Worm (Caenorhabditis elegans): ENCODE results near the gene acs-11.

Gene acs-11

DNA sequence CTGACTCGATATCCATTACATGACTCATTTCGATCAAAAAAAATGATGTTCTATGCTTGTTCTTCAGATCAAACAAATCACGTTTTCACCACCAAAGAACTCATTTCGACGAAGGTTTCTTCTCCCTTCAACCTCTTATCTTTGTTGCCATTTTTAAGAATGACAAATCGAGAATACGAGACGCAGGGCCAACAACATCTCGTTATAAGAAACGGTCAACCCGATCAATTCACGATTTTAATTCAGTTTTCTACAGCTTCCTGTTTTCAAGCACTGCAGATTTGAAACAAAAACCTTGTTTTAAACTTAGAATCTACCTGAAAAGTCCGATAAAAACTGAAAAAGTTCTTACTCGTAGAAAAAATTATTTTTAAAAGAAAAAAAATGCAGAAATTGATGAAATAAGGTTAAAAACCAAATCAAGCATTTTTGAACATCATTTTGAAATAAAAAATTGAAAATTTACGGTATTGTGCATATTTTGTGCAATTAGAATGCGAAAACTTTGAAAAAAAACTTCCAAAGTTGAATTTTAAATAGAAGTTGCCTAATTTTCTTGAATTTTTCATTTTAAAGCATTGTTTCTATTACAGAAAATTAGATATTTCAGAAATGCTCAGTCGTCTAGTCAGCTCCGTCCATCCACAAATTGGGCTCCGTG, at the start of gene acs-11:
Gene acs-11 (plus strand): TSS at position 611 of the 661 bp plus-strand sequence.
- TF ChIP-seq unc-120 (tag; optimal IDR thresholded peaks at IDR 0.05; ENCODE audit: poor library complexity, severe bottlenecking) (no peak), zip-8 (tag; optimal IDR thresholded peaks at IDR 0.05) (no peak), unc-39 (tag; optimal IDR thresholded peaks at IDR 0.05) (no peak), tbx-8 (GFP tag; optimal IDR thresholded peaks at IDR 0.05) (no peak), lin-32 (GFP tag; optimal IDR thresholded peaks at IDR 0.05) (no peak), ham-2 (GFP tag; optimal IDR thresholded peaks at IDR 0.05) (no peak), nhr-28 (tag; optimal IDR thresholded peaks at IDR 0.05) (no peak), ces-1 (GFP tag; optimal IDR thresholded peaks at IDR 0.05) (no peak), nhr-2 (tag; optimal IDR thresholded peaks at IDR 0.05) (no peak), bed-3 (GFP tag; optimal IDR thresholded peaks at IDR 0.05) (no peak), nhr-76 (tag; optimal IDR thresholded peaks at IDR 0.05) (no peak), unc-62 (GFP tag; optimal IDR thresholded peaks at IDR 0.05) (no peak), cnd-1 (tag; optimal IDR thresholded peaks at IDR 0.05) (no peak), ceh-83 (GFP tag; optimal IDR thresholded peaks at IDR 0.05) (no peak), sem-2 (GFP tag; optimal IDR thresholded peaks at IDR 0.05) (no peak), mls-2 (tag; optimal IDR thresholded peaks at IDR 0.05) (no peak), mep-1 (tag; optimal IDR thresholded peaks at IDR 0.05) (no peak), ztf-11 (tag; optimal IDR thresholded peaks at IDR 0.05) (no peak)

DNA sequence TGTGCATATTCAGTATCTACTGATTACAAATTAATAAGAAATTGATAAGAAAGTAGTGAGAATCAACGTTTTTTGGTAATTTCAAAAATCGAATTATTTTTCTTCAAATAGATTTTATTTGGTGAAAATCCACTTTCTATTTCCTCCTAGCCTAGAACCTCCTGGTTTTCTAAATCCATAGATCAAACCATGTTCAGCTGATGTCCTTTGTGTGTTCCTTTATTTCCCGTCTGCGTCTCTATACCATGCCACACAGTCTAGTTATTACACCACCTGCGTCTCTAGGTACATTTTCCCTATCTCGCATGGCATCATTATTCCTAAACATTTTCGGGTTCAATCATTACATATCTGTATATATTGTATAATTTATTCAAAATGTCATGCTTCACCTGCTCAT, 48.8 kb upstream of the acs-11 start, which contains the start of gene F10G7.5:
Gene F10G7.5 (plus strand): TSS at position 286 of the 400 bp plus-strand sequence.
- TF ChIP-seq pha-4 (tag; optimal IDR thresholded peaks at IDR 0.05): peak; percentile 47
- TF ChIP-seq elt-3 (tag; optimal IDR thresholded peaks at IDR 0.05): no peak

DNA sequence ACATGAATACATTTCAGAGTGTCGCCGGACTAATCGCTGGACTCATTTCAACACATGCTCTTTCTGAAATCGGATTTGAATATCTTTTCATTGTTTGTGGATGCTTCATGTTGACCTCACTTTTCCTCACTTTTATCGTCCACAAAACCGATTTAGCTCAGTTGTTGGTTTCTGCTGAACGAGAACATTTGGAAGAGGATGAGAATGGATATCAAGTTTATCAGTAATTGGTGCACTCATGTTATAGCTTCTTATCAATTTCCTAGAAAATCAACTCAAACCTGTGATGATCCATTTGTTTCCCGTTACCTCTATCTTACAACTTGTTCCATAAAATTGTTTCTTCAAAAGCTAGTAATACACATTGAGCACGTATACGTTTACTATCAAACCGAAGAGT, 45.9 kb upstream of the acs-11 start:
- TF ChIP-seq mab-5 (tag; optimal IDR thresholded peaks at IDR 0.05): no peak
- TF ChIP-seq ztf-11 (tag; optimal IDR thresholded peaks at IDR 0.05): no peak
- no peak for TF ChIP-seq lsy-2 (tag; optimal IDR thresholded peaks at IDR 0.05)
- no peak for TF ChIP-seq lin-13 (tag; optimal IDR thresholded peaks at IDR 0.05)
- TF ChIP-seq mls-2 (tag; optimal IDR thresholded peaks at IDR 0.05): no peak
- no peak for TF ChIP-seq drap-1 (GFP tag; optimal IDR thresholded peaks at IDR 0.05)
- no peak for TF ChIP-seq pha-4 (tag; optimal IDR thresholded peaks at IDR 0.05)
- no peak for TF ChIP-seq blmp-1 (tag; optimal IDR thresholded peaks at IDR 0.05)
- no peak for TF ChIP-seq unc-62 (GFP tag; optimal IDR thresholded peaks at IDR 0.05)
- TF ChIP-seq snpc-4 (tag; optimal IDR thresholded peaks at IDR 0.05): no peak
- no peak for TF ChIP-seq unc-120 (tag; optimal IDR thresholded peaks at IDR 0.05; ENCODE audit: poor library complexity, severe bottlenecking)

DNA sequence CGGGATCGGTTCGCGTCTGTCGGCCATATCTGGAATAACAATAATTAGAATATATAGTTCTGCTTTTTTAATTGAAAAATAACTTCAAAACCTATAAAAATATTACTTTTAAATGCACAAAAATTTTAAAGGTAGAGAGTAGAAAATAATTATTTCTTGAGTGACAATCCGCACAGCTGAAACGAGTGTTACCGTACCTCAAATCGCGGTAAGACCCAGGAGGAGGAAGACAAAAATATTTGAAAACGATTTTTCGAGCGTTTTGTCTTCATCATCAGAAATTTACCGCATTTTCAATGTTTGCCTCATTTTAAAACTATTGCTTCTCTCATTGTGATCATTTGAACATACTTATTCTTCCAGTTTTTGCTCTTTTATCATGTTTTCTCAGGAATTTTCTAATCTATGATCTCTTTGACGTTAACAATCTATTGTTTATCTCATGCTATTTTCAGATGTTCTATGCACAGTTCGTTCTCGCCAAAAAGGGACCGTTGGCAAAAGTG, 43.6 kb upstream of the acs-11 start, which contains the start of the genes rpn-5 and scc-1:
Gene rpn-5 (minus strand): TSS at position 162 of the 506 bp plus-strand sequence.
Gene scc-1 (plus strand): TSS at position 456 of the 506 bp plus-strand sequence.
- peak; percentile 80 for TF ChIP-seq ces-1 (GFP tag; optimal IDR thresholded peaks at IDR 0.05)
- peak; percentile 85 for TF ChIP-seq pha-4 (tag; optimal IDR thresholded peaks at IDR 0.05)
- no peak for TF ChIP-seq tbx-8 (GFP tag; optimal IDR thresholded peaks at IDR 0.05)
- no peak for TF ChIP-seq nhr-76 (tag; optimal IDR thresholded peaks at IDR 0.05)
- TF ChIP-seq lin-13 (tag; optimal IDR thresholded peaks at IDR 0.05): peak; percentile 42
- TF ChIP-seq bed-3 (GFP tag; optimal IDR thresholded peaks at IDR 0.05): no peak
- peak; percentile 43 for TF ChIP-seq hlh-1 (tag; optimal IDR thresholded peaks at IDR 0.05)
- no peak for TF ChIP-seq unc-39 (tag; optimal IDR thresholded peaks at IDR 0.05)
- no peak for TF ChIP-seq lin-32 (GFP tag; optimal IDR thresholded peaks at IDR 0.05)
- TF ChIP-seq mep-1 (tag; optimal IDR thresholded peaks at IDR 0.05): peak; percentile 55
- no peak for TF ChIP-seq unc-120 (tag; optimal IDR thresholded peaks at IDR 0.05; ENCODE audit: poor library complexity, severe bottlenecking)
- TF ChIP-seq ham-2 (GFP tag; optimal IDR thresholded peaks at IDR 0.05): no peak
- no peak for TF ChIP-seq blmp-1 (tag; optimal IDR thresholded peaks at IDR 0.05)
- no peak for TF ChIP-seq nhr-2 (tag; optimal IDR thresholded peaks at IDR 0.05)
- TF ChIP-seq sptf-1 (tag; optimal IDR thresholded peaks at IDR 0.05): peak; percentile 8
- TF ChIP-seq lsy-2 (tag; optimal IDR thresholded peaks at IDR 0.05): peak; percentile 99
- TF ChIP-seq M03D4.4 (tag; optimal IDR thresholded peaks at IDR 0.05): no peak
- TF ChIP-seq ztf-11 (tag; optimal IDR thresholded peaks at IDR 0.05): no peak
- TF ChIP-seq unc-62 (GFP tag; optimal IDR thresholded peaks at IDR 0.05): peak; percentile 88
- TF ChIP-seq drap-1 (GFP tag; optimal IDR thresholded peaks at IDR 0.05): no peak
- TF ChIP-seq nhr-12 (tag; optimal IDR thresholded peaks at IDR 0.05): no peak
- no peak for TF ChIP-seq mab-5 (tag; optimal IDR thresholded peaks at IDR 0.05)
- TF ChIP-seq ceh-39 (tag; optimal IDR thresholded peaks at IDR 0.05): peak; percentile 55
- TF ChIP-seq mls-2 (tag; optimal IDR thresholded peaks at IDR 0.05): no peak
- no peak for TF ChIP-seq sem-2 (GFP tag; optimal IDR thresholded peaks at IDR 0.05)
- no peak for TF ChIP-seq snpc-4 (tag; optimal IDR thresholded peaks at IDR 0.05)
- TF ChIP-seq nhr-28 (tag; optimal IDR thresholded peaks at IDR 0.05): no peak
- TF ChIP-seq zip-8 (tag; optimal IDR thresholded peaks at IDR 0.05): no peak
- peak; percentile 71 for TF ChIP-seq nhr-237 (tag; optimal IDR thresholded peaks at IDR 0.05)
- no peak for TF ChIP-seq cnd-1 (tag; optimal IDR thresholded peaks at IDR 0.05)
- no peak for TF ChIP-seq ceh-43 (GFP tag; optimal IDR thresholded peaks at IDR 0.05)
- TF ChIP-seq elt-1 (tag; optimal IDR thresholded peaks at IDR 0.05; ENCODE audit: borderline replicate concordance, insufficient read depth): no peak
- no peak for TF ChIP-seq flh-1 (GFP tag; optimal IDR thresholded peaks at IDR 0.05)

Data from whole organism, mixed stage, embryonic.